Worm (Caenorhabditis elegans): ENCODE data around the gene D1022.9.

Gene D1022.9

ce11 chrII:7493599-7493998, 4.1 kb upstream of the D1022.9 start, which contains the start of gene nas-23:
nas-23 (minus strand) TSS chrII:7493699.
- TF ChIP-seq unc-62 (GFP tag; optimal IDR thresholded peaks at IDR 0.05), result no peak

ce11 chrII:7483009-7483408, 6.5 kb downstream of the D1022.9 start, which contains the start of gene cah-2:
cah-2 (minus strand) TSS chrII:7483109.
- TF ChIP-seq unc-62 (GFP tag; optimal IDR thresholded peaks at IDR 0.05), result no peak

ce11 chrII:7478487-7479234, 10.8 kb downstream of the D1022.9 start, which contains the start of the genes aka-1 and ubc-6:
aka-1 (minus strand) TSS chrII:7478537.
ubc-6 (plus strand) TSS chrII:7479187.
- no peak for TF ChIP-seq unc-62 (GFP tag; optimal IDR thresholded peaks at IDR 0.05)

ce11 chrII:7469318-7469717, 20.2 kb downstream of the D1022.9 start:
- TF ChIP-seq unc-62 (GFP tag; optimal IDR thresholded peaks at IDR 0.05), result no peak

ce11 chrII:7465519-7465918, 24.0 kb downstream of the D1022.9 start, which contains the start of gene sro-1:
sro-1 (minus strand) TSS chrII:7465619.
- no peak for TF ChIP-seq unc-62 (GFP tag; optimal IDR thresholded peaks at IDR 0.05)

ce11 chrII:7459205-7459604, 30.3 kb downstream of the D1022.9 start, which contains the start of gene D1022.2:
D1022.2 (plus strand) TSS chrII:7459505.
- TF ChIP-seq unc-62 (GFP tag; optimal IDR thresholded peaks at IDR 0.05), result no peak

ce11 chrII:7458706-7459105, 30.8 kb downstream of the D1022.9 start, which contains the start of gene D1022.5:
D1022.5 (minus strand) TSS chrII:7458806.
- TF ChIP-seq unc-62 (GFP tag; optimal IDR thresholded peaks at IDR 0.05), result no peak

ce11 chrII:7457210-7457609, 32.3 kb downstream of the D1022.9 start, which contains the start of gene D1022.4:
D1022.4 (minus strand) TSS chrII:7457292.
- TF ChIP-seq unc-62 (GFP tag; optimal IDR thresholded peaks at IDR 0.05), result no peak

ce11 chrII:7456184-7456583, 33.3 kb downstream of the D1022.9 start, which contains the start of gene D1022.3:
D1022.3 (minus strand) TSS chrII:7456284.
- no peak for TF ChIP-seq unc-62 (GFP tag; optimal IDR thresholded peaks at IDR 0.05)
